Worm (Caenorhabditis elegans): ENCODE data around the gene pqn-75.

pqn-75 gene

DNA sequence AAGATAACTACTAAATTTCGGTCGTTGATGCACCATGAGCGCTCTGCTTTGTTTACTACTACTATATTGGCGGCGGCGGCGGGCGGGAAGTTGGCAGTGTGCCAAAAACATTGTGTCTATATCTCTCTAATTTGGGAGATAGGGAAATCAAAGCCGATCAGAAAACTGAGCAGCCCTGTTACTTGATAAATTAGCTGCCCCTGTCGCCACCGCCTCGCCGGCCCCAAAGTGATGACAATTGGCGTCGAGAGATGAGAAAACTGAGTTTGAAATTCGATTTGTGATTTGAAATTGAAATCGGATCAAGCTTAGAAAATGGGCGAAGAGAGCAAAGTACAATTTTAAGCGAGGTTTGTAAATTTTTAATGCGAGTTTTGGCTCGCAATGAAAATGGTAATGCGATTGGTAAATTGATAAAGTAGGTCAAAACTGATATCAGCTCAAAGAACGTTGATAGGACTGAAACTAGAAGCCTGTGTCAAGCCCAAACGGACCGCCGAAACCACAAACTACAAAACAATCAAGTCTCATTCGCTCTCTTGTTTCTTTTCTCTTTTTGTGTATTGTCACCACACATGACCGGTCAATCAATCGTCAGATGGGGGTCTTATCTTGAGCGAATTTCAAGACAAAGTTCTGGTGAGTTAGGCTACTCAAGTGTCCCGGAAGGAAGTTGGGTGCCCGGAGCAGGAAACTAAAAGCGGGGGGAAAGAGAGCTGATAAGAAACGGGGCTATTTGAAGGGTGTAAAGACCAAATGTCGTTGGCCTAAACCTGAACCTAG, 44.8 kb upstream of the pqn-75 start:
- TF ChIP-seq lin-14 (GFP tag; optimal IDR thresholded peaks at IDR 0.05) (peak; percentile 28), efl-1 (optimal IDR thresholded peaks at IDR 0.05) (no peak), efl-1 (GFP tag; optimal IDR thresholded peaks at IDR 0.05 in 1 of 2) (peak in 1 of 2 experiments; percentile 11), nhr-237 (tag; optimal IDR thresholded peaks at IDR 0.05) (no peak), rnt-1 (tag; optimal IDR thresholded peaks at IDR 0.05) (peak; percentile 68), nhr-85 (tag) (peak; percentile 79), nhr-71 (tag; optimal IDR thresholded peaks at IDR 0.05) (peak; percentile 53), snu-23 (GFP tag; optimal IDR thresholded peaks at IDR 0.05) (peak; percentile 12), hlh-4 (tag; optimal IDR thresholded peaks at IDR 0.05) (no peak), nhr-47 (tag; optimal IDR thresholded peaks at IDR 0.05) (peak; percentile 4), elt-2 (tag; optimal IDR thresholded peaks at IDR 0.05) (peak; percentile 78), lin-35 (GFP tag; optimal IDR thresholded peaks at IDR 0.05) (peak in 1 of 2 experiments; percentile 27), mdl-1 (tag; optimal IDR thresholded peaks at IDR 0.05) (peak in 1 of 2 experiments; percentile 1), tlp-1 (tag; optimal IDR thresholded peaks at IDR 0.05) (no peak)

DNA sequence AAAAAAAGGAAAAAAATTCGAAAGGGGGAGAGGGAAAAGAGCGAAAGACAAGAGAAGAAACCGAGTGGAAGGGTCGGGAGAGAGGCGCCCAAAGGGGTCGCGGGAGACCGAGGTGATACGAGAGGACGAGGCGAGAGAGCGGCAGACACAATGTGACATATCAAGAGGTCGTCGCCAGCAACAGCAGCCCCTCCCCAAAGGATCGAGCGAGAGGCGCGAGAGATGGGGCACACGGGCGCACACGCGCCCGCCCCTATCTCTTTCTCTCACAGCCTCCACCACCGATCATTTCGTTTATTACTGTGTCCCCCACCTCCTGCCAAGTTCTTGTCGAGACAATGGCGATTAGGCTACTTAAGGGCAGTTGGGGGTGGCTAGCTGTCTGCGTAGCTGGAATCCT, 44.0 kb upstream of the pqn-75 start:
- TF ChIP-seq efl-1 (optimal IDR thresholded peaks at IDR 0.05) = peak; percentile 51 to 60
- peak in 1 of 2 experiments; percentile 95 for TF ChIP-seq efl-1 (GFP tag; optimal IDR thresholded peaks at IDR 0.05 in 1 of 2)
- TF ChIP-seq egl-13 (tag; optimal IDR thresholded peaks at IDR 0.05) = peak; percentile 7
- TF ChIP-seq aly-2 (tag; optimal IDR thresholded peaks at IDR 0.05) = no peak
- peak; percentile 76 for TF ChIP-seq unc-130 (tag; optimal IDR thresholded peaks at IDR 0.05)
- TF ChIP-seq blmp-1 (tag; optimal IDR thresholded peaks at IDR 0.05) = peak; percentile 64
- no peak for TF ChIP-seq tlp-1 (tag; optimal IDR thresholded peaks at IDR 0.05)
- no peak for TF ChIP-seq unc-62 (GFP tag; optimal IDR thresholded peaks at IDR 0.05)
- TF ChIP-seq skn-1 (tag; optimal IDR thresholded peaks at IDR 0.05) = peak; percentile 35
- TF ChIP-seq elt-3 (tag; optimal IDR thresholded peaks at IDR 0.05) = peak in 4 of 6 experiments; percentile 27 to 64 (median 37)
- peak in 2 of 3 experiments; percentile 21 to 36 for TF ChIP-seq dpl-1 (GFP tag; optimal IDR thresholded peaks at IDR 0.05)
- no peak for TF ChIP-seq isw-1 (GFP tag; IDR thresholded peaks at IDR 0.05)
- TF ChIP-seq xbp-1 (tag; optimal IDR thresholded peaks at IDR 0.05) = peak; percentile 53
- TF ChIP-seq unc-98 (GFP tag; IDR thresholded peaks at IDR 0.05) = no peak
- TF ChIP-seq jun-1 (tag; optimal IDR thresholded peaks at IDR 0.05) = peak; percentile 45
- TF ChIP-seq dsc-1 (tag; optimal IDR thresholded peaks at IDR 0.05) = peak; percentile 35
- TF ChIP-seq nhr-85 (tag) = peak; percentile 92
- TF ChIP-seq C34B4.2 (tag; optimal IDR thresholded peaks at IDR 0.05) = no peak
- no peak for TF ChIP-seq sup-37 (GFP tag; optimal IDR thresholded peaks at IDR 0.05)
- peak; percentile 76 for TF ChIP-seq rnt-1 (tag; optimal IDR thresholded peaks at IDR 0.05)
- peak; percentile 57 to 67 for TF ChIP-seq lin-35 (GFP tag; optimal IDR thresholded peaks at IDR 0.05)
- TF ChIP-seq Y116A8C.19 (tag; optimal IDR thresholded peaks at IDR 0.05; ENCODE audit: borderline replicate concordance) = no peak
- no peak for TF ChIP-seq aha-1 (tag; optimal IDR thresholded peaks at IDR 0.05)
- peak; percentile 13 to 66 for TF ChIP-seq lsy-2 (tag; optimal IDR thresholded peaks at IDR 0.05)
- TF ChIP-seq ztf-4 (tag; optimal IDR thresholded peaks at IDR 0.05) = peak; percentile 59
- TF ChIP-seq nhr-84 (tag; optimal IDR thresholded peaks at IDR 0.05) = no peak
- no peak for TF ChIP-seq ztf-11 (tag; optimal IDR thresholded peaks at IDR 0.05)
- TF ChIP-seq nhr-19 (GFP tag; conservative IDR thresholded peaks at IDR 0.05) = peak; percentile 75
- TF ChIP-seq snu-23 (GFP tag; optimal IDR thresholded peaks at IDR 0.05) = peak; percentile 84
- peak; percentile 72 for TF ChIP-seq nhr-47 (tag; optimal IDR thresholded peaks at IDR 0.05)
- no peak for TF ChIP-seq hlh-17 (GFP tag; optimal IDR thresholded peaks at IDR 0.05; ENCODE audit: borderline replicate concordance)
- peak; percentile 37 for TF ChIP-seq mep-1 (tag; optimal IDR thresholded peaks at IDR 0.05)
- TF ChIP-seq nhr-76 (tag; optimal IDR thresholded peaks at IDR 0.05) = no peak
- TF ChIP-seq fos-1 (tag; optimal IDR thresholded peaks at IDR 0.05) = no peak
- TF ChIP-seq nhr-237 (tag; optimal IDR thresholded peaks at IDR 0.05) = peak; percentile 19
- no peak for TF ChIP-seq unc-30 (tag; optimal IDR thresholded peaks at IDR 0.05)
- peak; percentile 81 for TF ChIP-seq nhr-20 (tag; optimal IDR thresholded peaks at IDR 0.05)
- peak; percentile 44 for TF ChIP-seq nhr-77 (tag; optimal IDR thresholded peaks at IDR 0.05)
- TF ChIP-seq fkh-10 (GFP tag; optimal IDR thresholded peaks at IDR 0.05) = no peak
- no peak for TF ChIP-seq ces-1 (GFP tag; optimal IDR thresholded peaks at IDR 0.05)
- no peak for TF ChIP-seq alr-1 (tag; optimal IDR thresholded peaks at IDR 0.05; ENCODE audit: borderline replicate concordance)
- peak; percentile 72 for TF ChIP-seq nhr-90 (tag; optimal IDR thresholded peaks at IDR 0.05; ENCODE audit: poor library complexity)
- no peak for TF ChIP-seq pqm-1 (tag; optimal IDR thresholded peaks at IDR 0.05)
